Fruit fly (Drosophila melanogaster) whole organism, embryonic: ENCODE measurements around the gene sra.

Experiments used
- Ada2b ChIP-seq: fragments of 200-800 bp; sonication (Bioruptor generic); IDR thresholded peaks from 2 replicates; pipeline ENCODE4 v1.3.6; 2022; ENCODE audit warnings: missing biosample characterization, missing genetic modification characterization
- BEAF-32 ChIP-seq: fragments of 200-800 bp; sonication (Bioruptor generic); optimal IDR thresholded peaks from 3 replicates; lab custom pipeline; 2017; ENCODE audit warnings: missing biosample characterization, missing genetic modification characterization, mild to moderate bottlenecking, moderate library complexity, missing genetic modification reagents
- CG10147 ChIP-seq: fragments of 200-800 bp; sonication (Bioruptor generic); optimal IDR thresholded peaks from 2 replicates; lab custom pipeline; 2019; ENCODE audit warnings: missing biosample characterization, mild to moderate bottlenecking, missing genetic modification characterization, moderate library complexity
- CG10462 ChIP-seq: fragments of 200-800 bp; sonication (Bioruptor generic); optimal IDR thresholded peaks from 2 replicates; lab custom pipeline; 2016; ENCODE audit warnings: missing biosample characterization, missing genetic modification characterization
- CG10979 ChIP-seq: fragments of 200-800 bp; sonication (Bioruptor generic); optimal IDR thresholded peaks from 2 replicates; lab custom pipeline; 2018; ENCODE audit warnings: missing biosample characterization, mild to moderate bottlenecking, missing genetic modification characterization, moderate library complexity
- CG12071 ChIP-seq: fragments of 200-800 bp; sonication (Bioruptor generic); optimal IDR thresholded peaks from 3 replicates; lab custom pipeline; 2018; ENCODE audit warnings: missing biosample characterization, mild to moderate bottlenecking, missing genetic modification characterization
- CG14441 ChIP-seq: fragments of 200-800 bp; sonication (Bioruptor generic); IDR thresholded peaks from 2 replicates; pipeline ENCODE4 v1.3.6; 2022; ENCODE audit warnings: missing biosample characterization, missing genetic modification characterization
- CG1529 ChIP-seq: fragments of 200-800 bp; sonication (Bioruptor generic); optimal IDR thresholded peaks from 3 replicates; lab custom pipeline; 2018; ENCODE audit warnings: missing biosample characterization, missing genetic modification characterization
- CG15601 ChIP-seq: fragments of 200-800 bp; sonication (Bioruptor generic); optimal IDR thresholded peaks from 3 replicates; lab custom pipeline; 2019; ENCODE audit warnings: missing biosample characterization, mild to moderate bottlenecking, missing genetic modification characterization, moderate library complexity
- CG17361 ChIP-seq: fragments of 200-800 bp; sonication (Bioruptor generic); IDR thresholded peaks from 3 replicates; pipeline ENCODE4 v1.3.6; 2022; ENCODE audit warnings: missing biosample characterization, missing genetic modification characterization
- CG32772 ChIP-seq: fragments of 200-800 bp; sonication (Bioruptor generic); IDR thresholded peaks from 2 replicates; pipeline ENCODE4 v1.3.6; 2022; ENCODE audit warnings: missing biosample characterization, missing genetic modification characterization
- CG34422 ChIP-seq: fragments of 200-800 bp; sonication (Bioruptor generic); IDR thresholded peaks from 3 replicates; pipeline ENCODE4 v1.3.6; 2022; ENCODE audit warnings: missing biosample characterization, missing genetic modification characterization
- CG4404 ChIP-seq: fragments of 200-800 bp; sonication (Bioruptor generic); IDR thresholded peaks from 2 replicates; pipeline ENCODE4 v1.3.6; 2022; ENCODE audit warnings: missing biosample characterization, missing genetic modification characterization
- CG6683 ChIP-seq: fragments of 200-800 bp; sonication (Bioruptor generic); optimal IDR thresholded peaks from 2 replicates; lab custom pipeline; 2017; ENCODE audit warnings: missing biosample characterization, mild to moderate bottlenecking, missing genetic modification characterization, missing genetic modification reagents
- CG6765 ChIP-seq: fragments of 200-800 bp; sonication (Bioruptor generic); optimal IDR thresholded peaks from 3 replicates; lab custom pipeline; 2017; ENCODE audit warnings: missing biosample characterization, mild to moderate bottlenecking, missing genetic modification characterization
- CG7556 ChIP-seq: fragments of 200-800 bp; sonication (Bioruptor generic); optimal IDR thresholded peaks from 2 replicates; lab custom pipeline; 2017; ENCODE audit warnings: missing biosample characterization, mild to moderate bottlenecking, missing genetic modification characterization
- CG7745 ChIP-seq: fragments of 200-800 bp; sonication (Bioruptor generic); optimal IDR thresholded peaks from 2 replicates; lab custom pipeline; 2018; ENCODE audit warnings: missing biosample characterization, mild to moderate bottlenecking, missing genetic modification characterization, moderate library complexity
- CG8290 ChIP-seq, 3 experiments: fragments of 200-800 bp; sonication (Bioruptor generic); optimal IDR thresholded peaks; 2 replicates each; lab custom pipeline; 2016 to 2019; ENCODE audit warnings: missing biosample characterization in 3 of 3, missing genetic modification characterization in 3 of 3, mild to moderate bottlenecking in 2 of 3, moderate library complexity in 1 of 3
- CG9215 ChIP-seq: fragments of 200-800 bp; sonication (Bioruptor generic); IDR thresholded peaks from 2 replicates; pipeline ENCODE4 v1.3.6; 2022; ENCODE audit warnings: missing biosample characterization, missing genetic modification characterization
- CG9932 ChIP-seq: fragments of 200-800 bp; sonication (Bioruptor generic); IDR thresholded peaks from 2 replicates; pipeline ENCODE4 v1.3.6; 2022; ENCODE audit warnings: missing biosample characterization, missing genetic modification characterization
- Ets97D ChIP-seq: fragments of 200-800 bp; sonication (Bioruptor generic); optimal IDR thresholded peaks from 3 replicates; lab custom pipeline; 2016; ENCODE audit warnings: missing biosample characterization, missing genetic modification characterization
- Gsc ChIP-seq: fragments of 200-800 bp; sonication (Bioruptor generic); IDR thresholded peaks from 2 replicates; pipeline ENCODE4 v1.3.6; 2022; ENCODE audit warnings: missing biosample characterization, missing genetic modification characterization
- Hey ChIP-seq: fragments of 200-800 bp; sonication (Bioruptor generic); optimal IDR thresholded peaks from 3 replicates; lab custom pipeline; 2018; ENCODE audit warnings: missing biosample characterization, mild to moderate bottlenecking, missing genetic modification characterization
- Lhr ChIP-seq: fragments of 200-800 bp; sonication (Bioruptor generic); optimal IDR thresholded peaks from 3 replicates; lab custom pipeline; 2017; ENCODE audit warnings: mild to moderate bottlenecking, missing biosample characterization, missing genetic modification reagents, missing genetic modification characterization
- Lim3 ChIP-seq: fragments of 200-800 bp; sonication (Bioruptor generic); IDR thresholded peaks from 2 replicates; pipeline ENCODE4 v1.3.6; 2022; ENCODE audit warnings: missing biosample characterization, missing genetic modification characterization
- Opbp ChIP-seq: fragments of 200-800 bp; sonication (Bioruptor generic); IDR thresholded peaks from 3 replicates; pipeline ENCODE4 v1.3.6; 2022; ENCODE audit warnings: missing biosample characterization, missing genetic modification characterization; ENCODE audit not compliant: partially characterized antibody
- Sox102F ChIP-seq: fragments of 200-800 bp; sonication (Bioruptor generic); optimal IDR thresholded peaks from 2 replicates; lab custom pipeline; 2018; ENCODE audit warnings: missing biosample characterization, mild to moderate bottlenecking, missing genetic modification characterization, moderate library complexity
- Vsx1 ChIP-seq: fragments of 200-800 bp; sonication (Bioruptor generic); optimal IDR thresholded peaks from 2 replicates; lab custom pipeline; 2017; ENCODE audit warnings: missing biosample characterization, mild to moderate bottlenecking, missing genetic modification characterization, missing genetic modification reagents
- YL-1 ChIP-seq: fragments of 200-800 bp; sonication (Bioruptor generic); optimal IDR thresholded peaks from 3 replicates; lab custom pipeline; 2017; ENCODE audit warnings: missing biosample characterization, mild to moderate bottlenecking, missing genetic modification characterization
- aop ChIP-seq: fragments of 200-800 bp; sonication (Bioruptor generic); IDR thresholded peaks from 2 replicates; pipeline ENCODE4 v1.3.6; 2022; ENCODE audit warnings: missing biosample characterization, missing genetic modification characterization
- ase ChIP-seq: fragments of 200-800 bp; sonication (Bioruptor generic); IDR thresholded peaks from 3 replicates; pipeline ENCODE4 v1.3.6; 2022; ENCODE audit warnings: missing biosample characterization, missing genetic modification characterization
- br ChIP-seq: fragments of >200 bp; optimal IDR thresholded peaks from 2 replicates; lab custom pipeline; 2017
- cg ChIP-seq: fragments of 200-800 bp; sonication (Bioruptor generic); optimal IDR thresholded peaks from 3 replicates; lab custom pipeline; 2019; ENCODE audit warnings: missing biosample characterization, mild to moderate bottlenecking, missing genetic modification characterization, moderate library complexity
- crp ChIP-seq, 2 experiments: fragments of 200-800 bp; sonication (Bioruptor generic); optimal IDR thresholded peaks; 2 replicates in 1 of 2; 3 replicates in 1 of 2; lab custom pipeline; 2017; ENCODE audit warnings: missing biosample characterization in 2 of 2, missing genetic modification characterization in 2 of 2, mild to moderate bottlenecking in 1 of 2, moderate library complexity in 1 of 2
- dm ChIP-seq: fragments of 200-800 bp; sonication (Bioruptor generic); optimal IDR thresholded peaks from 3 replicates; lab custom pipeline; 2016; ENCODE audit warnings: missing biosample characterization, missing genetic modification characterization
- en ChIP-seq: fragments of 200-800 bp; sonication (Bioruptor generic); optimal IDR thresholded peaks from 2 replicates; lab custom pipeline; 2016; ENCODE audit warnings: missing biosample characterization, missing genetic modification characterization
- ewg ChIP-seq: fragments of 200-800 bp; sonication (Bioruptor generic); optimal IDR thresholded peaks from 3 replicates; lab custom pipeline; 2017; ENCODE audit warnings: mild to moderate bottlenecking, missing biosample characterization, missing genetic modification reagents, missing genetic modification characterization
- fru ChIP-seq: fragments of >200 bp; optimal IDR thresholded peaks from 2 replicates; lab custom pipeline; 2017
- gce ChIP-seq: fragments of 200-800 bp; sonication (Bioruptor generic); IDR thresholded peaks from 3 replicates; pipeline ENCODE4 v1.3.6; 2022; ENCODE audit warnings: missing biosample characterization, missing genetic modification characterization
- grau ChIP-seq: fragments of 200-800 bp; optimal IDR thresholded peaks from 3 replicates; lab custom pipeline; 2019; ENCODE audit warnings: missing biosample characterization, mild to moderate bottlenecking, missing genetic modification characterization, moderate library complexity
- gro ChIP-seq: fragments of 200-800 bp; sonication (Bioruptor generic); optimal IDR thresholded peaks from 2 replicates; lab custom pipeline; 2016; ENCODE audit warnings: missing biosample characterization, missing genetic modification characterization
- ind ChIP-seq: fragments of 200-800 bp; sonication (Bioruptor generic); optimal IDR thresholded peaks from 3 replicates; lab custom pipeline; 2016; ENCODE audit warnings: missing biosample characterization, missing genetic modification characterization
- nerfin-2 ChIP-seq: fragments of 200-800 bp; sonication (Bioruptor generic); IDR thresholded peaks from 2 replicates; pipeline ENCODE4 v1.3.6; 2022; ENCODE audit warnings: missing biosample characterization, missing genetic modification characterization; ENCODE audit not compliant: partially characterized antibody
- row ChIP-seq: fragments of 200-800 bp; sonication (Bioruptor generic); IDR thresholded peaks from 3 replicates; pipeline ENCODE4 v1.3.6; 2022; ENCODE audit warnings: missing biosample characterization, missing genetic modification characterization
- salm ChIP-seq: fragments of 200-800 bp; sonication (Bioruptor generic); optimal IDR thresholded peaks from 2 replicates; lab custom pipeline; 2018; ENCODE audit warnings: missing biosample characterization, mild to moderate bottlenecking, missing genetic modification characterization
- slbo ChIP-seq: fragments of 200-800 bp; sonication (Bioruptor generic); IDR thresholded peaks from 2 replicates; pipeline ENCODE4 v1.3.6; 2022; ENCODE audit warnings: missing biosample characterization, missing genetic modification characterization
- sob ChIP-seq: fragments of 200-800 bp; sonication (Bioruptor generic); IDR thresholded peaks from 2 replicates; pipeline ENCODE4 v1.3.6; 2022; ENCODE audit warnings: missing biosample characterization, missing genetic modification characterization
- sr ChIP-seq: fragments of 200-800 bp; sonication (Bioruptor generic); IDR thresholded peaks from 3 replicates; pipeline ENCODE4 v1.3.6; 2022; ENCODE audit warnings: missing biosample characterization, missing genetic modification characterization
- tio ChIP-seq: fragments of 200-800 bp; sonication (Bioruptor generic); optimal IDR thresholded peaks from 2 replicates; lab custom pipeline; 2017; ENCODE audit warnings: missing biosample characterization, missing genetic modification characterization, inconsistent platforms
- yki ChIP-seq: fragments of >200 bp; optimal IDR thresholded peaks from 3 replicates; lab custom pipeline; 2018
- z ChIP-seq: fragments of 200-800 bp; sonication (Bioruptor generic); IDR thresholded peaks from 3 replicates; pipeline ENCODE4 v1.3.6; 2022; ENCODE audit warnings: missing biosample characterization, missing genetic modification characterization

sra gene

DNA sequence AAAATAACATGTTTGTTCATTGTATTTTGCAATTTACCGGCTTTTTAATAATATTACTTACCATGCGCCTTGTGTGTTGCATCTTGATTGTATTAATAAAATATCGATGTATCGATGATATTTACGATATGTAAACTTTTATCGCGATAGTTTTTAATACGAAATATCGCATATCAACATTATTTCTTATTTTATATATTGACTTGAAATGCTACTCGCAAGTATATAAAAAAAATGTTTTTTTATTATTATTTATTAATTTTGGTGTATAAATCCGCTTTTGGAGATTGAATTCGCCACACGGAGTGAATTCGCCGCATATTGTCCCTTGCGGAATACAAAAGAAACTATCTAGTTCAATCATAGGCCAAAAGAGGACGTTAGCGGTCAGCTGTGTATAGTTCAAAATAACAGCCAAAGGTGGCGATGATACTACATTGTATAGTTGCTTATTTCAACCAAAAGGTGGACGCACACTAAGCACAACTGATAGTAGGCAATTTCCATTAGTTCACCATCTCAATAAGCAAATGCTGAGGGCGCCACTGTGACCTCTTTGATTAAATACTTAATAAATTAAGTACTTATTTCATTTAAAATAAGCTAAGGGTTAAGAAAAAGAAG is 18.5 kb downstream of the sra start, which contains the start of gene mtSSB (continued):
- TF ChIP-seq Gsc (GFP tag; lab: Robert Waterston, UW) (no peak), CG32772 (peak; percentile 92), CG17361 (GFP tag; lab: Robert Waterston, UW) (peak; percentile 84; the same call in 2 of the 3 replicates), CG10462 (GFP tag; lab: Kevin White, UChicago) (peak; percentile 72), Vsx1 (GFP tag; lab: Kevin White, UChicago) (peak; percentile 73), CG6765 (GFP tag; lab: Kevin White, UChicago) (peak; percentile 55), CG14441 (GFP tag; lab: Robert Waterston, UW) (peak; percentile 93), CG7745 (tag; lab: Kevin White, UChicago) (peak; percentile 31), slbo (GFP tag; lab: Robert Waterston, UW) (peak; percentile 95), en (GFP tag; lab: Kevin White, UChicago) (peak; percentile 59), Lim3 (GFP tag; lab: Robert Waterston, UW) (no peak), fru (no peak), gce (GFP tag; lab: Robert Waterston, UW) (peak; percentile 89), ewg (GFP tag; lab: Kevin White, UChicago) (peak; percentile 73), CG6683 (GFP tag; lab: Kevin White, UChicago) (no peak), CG7556 (peak; percentile 57), ase (GFP tag; lab: Robert Waterston, UW) (peak; percentile 91), Lhr (GFP tag; lab: Kevin White, UChicago) (peak; percentile 91), tio (GFP tag; lab: Kevin White, UChicago) (peak; percentile 66), aop (GFP tag; lab: Robert Waterston, UW) (peak; percentile 61; the same call in 1 of the 2 replicates), Opbp (peak; percentile 99), CG15601 (tag; lab: Kevin White, UChicago) (peak; percentile 66), CG9215 (GFP tag; lab: Robert Waterston, UW) (peak; percentile 69), nerfin-2 (peak; percentile 99), sr (GFP tag; lab: Robert Waterston, UW) (peak; percentile 89), dm (GFP tag; lab: Kevin White, UChicago) (peak; percentile 46), Ets97D (GFP tag; lab: Kevin White, UChicago) (peak; percentile 59), Sox102F (GFP tag; lab: Kevin White, UChicago) (peak; percentile 90), cg (GFP tag; lab: Kevin White, UChicago) (peak; percentile 63), CG1529 (GFP tag; lab: Kevin White, UChicago) (peak; percentile 55), CG10147 (GFP tag; lab: Kevin White, UChicago) (peak; percentile 21), yki (lab: Kevin White, UChicago) (no peak), sob (GFP tag; lab: Robert Waterston, UW) (peak; percentile 91), CG9932 (GFP tag; lab: Robert Waterston, UW) (peak; percentile 91), CG34422 (GFP tag; lab: Robert Waterston, UW) (peak; percentile 89), crp (GFP tag; optimal IDR thresholded peaks at IDR 0.05; lab: Kevin White, UChicago) (peak; percentile 24 to 82), salm (tag; lab: Kevin White, UChicago) (peak; percentile 53), row (peak; percentile 62), CG8290 (GFP tag; optimal IDR thresholded peaks at IDR 0.05; lab: Kevin White, UChicago) (peak; percentile 89), CG8290 (tag; optimal IDR thresholded peaks at IDR 0.05; lab: Kevin White, UChicago) (peak; percentile 40 to 96), CG12071 (GFP tag; lab: Kevin White, UChicago) (peak; percentile 68), Ada2b (GFP tag; lab: Robert Waterston, UW) (peak; percentile 85), Hey (tag; lab: Kevin White, UChicago) (no peak), gro (GFP tag; lab: Kevin White, UChicago) (peak; percentile 67), CG4404 (GFP tag; lab: Robert Waterston, UW) (peak; percentile 69), br (lab: Kevin White, UChicago) (no peak), z (GFP tag; lab: Robert Waterston, UW) (peak; percentile 62; the same call in 1 of the 3 replicates), CG10979 (tag; lab: Kevin White, UChicago) (peak; percentile 91), BEAF-32 (peak; percentile 94), YL-1 (GFP tag; lab: Kevin White, UChicago) (peak; percentile 43), ind (GFP tag; lab: Kevin White, UChicago) (peak; percentile 85), grau (tag; lab: Kevin White, UChicago) (peak; percentile 84)
